Worm (Caenorhabditis elegans) whole organism, L4/young adult: Measurements from ENCODE around the gene ZK177.9.

Experiments used
- W03F9.2 ChIP-seq: fragments of 150-350 bp; optimal IDR thresholded peaks from 2 replicates; lab custom pipeline; 2014; ENCODE audit warnings: missing biosample characterization, missing genetic modification characterization
- him-1 ChIP-seq: sonication (generic microtip); optimal IDR thresholded peaks from 2 replicates; lab custom pipeline; 2016; ENCODE audit warnings: missing genotype, missing genetic modification reagents, missing genetic modification characterization, missing compliant biosample characterization

DNA sequence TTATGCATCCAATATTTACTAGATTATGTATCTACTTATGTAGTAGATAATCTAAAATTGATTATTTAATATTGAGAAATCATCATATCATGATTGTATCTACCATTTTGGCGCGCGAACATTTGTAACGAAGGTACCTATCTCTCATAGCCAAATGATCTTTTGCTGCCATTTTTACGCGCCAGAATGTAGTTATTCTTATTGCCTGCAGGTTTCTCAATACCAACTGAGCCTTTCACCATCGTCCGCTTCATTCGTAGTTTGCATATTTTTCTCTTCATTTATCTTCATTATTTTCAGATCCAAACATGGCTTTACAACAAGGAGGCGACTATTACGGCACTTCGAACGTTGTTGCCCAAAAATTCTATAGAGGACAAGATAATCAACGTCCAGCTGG lies 10.3 kb upstream of the ZK177.9 start, which contains the start of gene ZK177.1:
- TF ChIP-seq him-1 (tag; lab: Kevin White, UChicago) = no peak
- no peak for TF ChIP-seq W03F9.2
